Worm (Caenorhabditis elegans) whole organism, late embryonic: Measurements from ENCODE around the gene F35H10.5.

Source experiments
- C08G9.2 ChIP-seq: sonication (generic microtip); optimal IDR thresholded peaks from 2 replicates; lab custom pipeline; 2016; ENCODE audit warnings: mild to moderate bottlenecking, missing genetic modification characterization, moderate library complexity, missing compliant biosample characterization
- C38D4.7 ChIP-seq: fragments of 200-800 bp; sonication (Bioruptor generic); optimal IDR thresholded peaks from 2 replicates; lab custom pipeline; 2018; ENCODE audit warnings: mild to moderate bottlenecking, missing genetic modification characterization, moderate library complexity, missing compliant biosample characterization
- F13H6.1 ChIP-seq: sonication (generic microtip); optimal IDR thresholded peaks from 2 replicates; lab custom pipeline; 2016; ENCODE audit warnings: missing genetic modification characterization, missing compliant biosample characterization
- K02D7.2 ChIP-seq: sonication (generic microtip); optimal IDR thresholded peaks from 2 replicates; lab custom pipeline; 2017; ENCODE audit warnings: mild to moderate bottlenecking, missing genetic modification characterization, missing compliant biosample characterization
- T23F11.4 ChIP-seq: fragments of 200-800 bp; sonication (Bioruptor generic); optimal IDR thresholded peaks from 2 replicates; lab custom pipeline; 2018; ENCODE audit warnings: mild to moderate bottlenecking, missing genetic modification characterization, missing compliant biosample characterization
- ahr-1 ChIP-seq: sonication (generic microtip); optimal IDR thresholded peaks from 2 replicates; lab custom pipeline; 2016; ENCODE audit warnings: missing genetic modification characterization, missing compliant biosample characterization
- ama-1 ChIP-seq: fragments of 150-350 bp; optimal IDR thresholded peaks from 2 replicates; lab custom pipeline; 2014
- ceh-14 ChIP-seq: sonication (generic microtip); optimal IDR thresholded peaks from 2 replicates; lab custom pipeline; 2016; ENCODE audit warnings: missing genotype, missing genetic modification characterization, missing compliant biosample characterization
- ceh-2 ChIP-seq: sonication (generic microtip); optimal IDR thresholded peaks from 2 replicates; lab custom pipeline; 2016; ENCODE audit warnings: missing genotype, missing genetic modification characterization, missing compliant biosample characterization
- ceh-22 ChIP-seq: sonication (generic microtip); optimal IDR thresholded peaks from 2 replicates; lab custom pipeline; 2017; ENCODE audit warnings: missing biosample characterization, missing genetic modification characterization
- ceh-24 ChIP-seq: sonication (generic microtip); optimal IDR thresholded peaks from 2 replicates; lab custom pipeline; 2016; ENCODE audit warnings: mild to moderate bottlenecking, missing genetic modification characterization, missing compliant biosample characterization
- ceh-30 ChIP-seq: fragments of 150-350 bp; optimal IDR thresholded peaks from 2 replicates; lab custom pipeline; 2014; ENCODE audit warnings: missing biosample characterization, missing genetic modification characterization
- ceh-31 ChIP-seq: sonication (generic microtip); optimal IDR thresholded peaks from 2 replicates; lab custom pipeline; 2016; ENCODE audit warnings: missing genetic modification characterization, missing compliant biosample characterization
- ceh-34 ChIP-seq: sonication (generic microtip); optimal IDR thresholded peaks from 2 replicates; lab custom pipeline; 2016; ENCODE audit warnings: mild to moderate bottlenecking, missing genetic modification characterization, missing compliant biosample characterization
- ceh-45 ChIP-seq: fragments of 200-800 bp; sonication (Bioruptor generic); IDR thresholded peaks from 2 replicates; pipeline ENCODE4 v1.3.6; 2022; ENCODE audit warnings: missing genetic modification reagents, missing genetic modification characterization, missing compliant biosample characterization
- ceh-48 ChIP-seq: sonication (generic microtip); optimal IDR thresholded peaks from 2 replicates; lab custom pipeline; 2016; ENCODE audit warnings: missing genetic modification characterization, inconsistent platforms, missing compliant biosample characterization
- che-1 ChIP-seq: sonication (generic microtip); optimal IDR thresholded peaks from 2 replicates; lab custom pipeline; 2016; ENCODE audit warnings: mild to moderate bottlenecking, missing genetic modification characterization, missing compliant biosample characterization
- dmd-4 ChIP-seq: sonication (generic microtip); optimal IDR thresholded peaks from 2 replicates; lab custom pipeline; 2016; ENCODE audit warnings: borderline replicate concordance, missing genetic modification characterization, missing compliant biosample characterization
- elt-2 ChIP-seq: sonication (generic microtip); optimal IDR thresholded peaks from 2 replicates; lab custom pipeline; 2016; ENCODE audit warnings: missing genetic modification reagents, missing genetic modification characterization, missing compliant biosample characterization
- fax-1 ChIP-seq: sonication (generic microtip); optimal IDR thresholded peaks from 2 replicates; lab custom pipeline; 2016; ENCODE audit warnings: missing genotype, missing genetic modification characterization, missing compliant biosample characterization
- fkh-10 ChIP-seq: fragments of 150-350 bp; optimal IDR thresholded peaks from 2 replicates; lab custom pipeline; 2014; ENCODE audit warnings: missing biosample characterization, missing genetic modification reagents, missing genetic modification characterization
- fkh-6 ChIP-seq: sonication (generic microtip); optimal IDR thresholded peaks from 2 replicates; lab custom pipeline; 2016; ENCODE audit warnings: missing genetic modification characterization, missing compliant biosample characterization
- gmeb-2 ChIP-seq: sonication (generic microtip); optimal IDR thresholded peaks from 2 replicates; lab custom pipeline; 2016; ENCODE audit warnings: missing genetic modification characterization, inconsistent platforms, missing compliant biosample characterization
- hlh-13 ChIP-seq: fragments of 200-800 bp; sonication (Bioruptor generic); optimal IDR thresholded peaks from 2 replicates; lab custom pipeline; 2018; ENCODE audit warnings: mild to moderate bottlenecking, missing genetic modification characterization, missing compliant biosample characterization
- hlh-15 ChIP-seq: sonication (generic microtip); optimal IDR thresholded peaks from 2 replicates; lab custom pipeline; 2016; ENCODE audit warnings: missing genetic modification characterization, missing compliant biosample characterization
- hlh-30 ChIP-seq: sonication (generic microtip); optimal IDR thresholded peaks from 2 replicates; lab custom pipeline; 2017; ENCODE audit warnings: antibody characterized with exemption, missing genetic modification characterization, missing compliant biosample characterization; ENCODE audit not compliant: insufficient read depth
- hlh-8 ChIP-seq: sonication (generic microtip); optimal IDR thresholded peaks from 2 replicates; lab custom pipeline; 2016; ENCODE audit warnings: missing genotype, missing genetic modification characterization, missing compliant biosample characterization
- lim-6 ChIP-seq: sonication (generic microtip); optimal IDR thresholded peaks from 2 replicates; lab custom pipeline; 2016; ENCODE audit warnings: missing genetic modification characterization, missing compliant biosample characterization
- madf-2 ChIP-seq: sonication (generic microtip); optimal IDR thresholded peaks from 2 replicates; lab custom pipeline; 2017; ENCODE audit warnings: missing genetic modification characterization, missing compliant biosample characterization
- nfya-1 ChIP-seq: sonication (generic microtip); optimal IDR thresholded peaks from 2 replicates; lab custom pipeline; 2017; ENCODE audit warnings: missing genetic modification characterization, mild to moderate bottlenecking, missing compliant biosample characterization, antibody characterized with exemption, moderate library complexity
- nhr-11 ChIP-seq: fragments of 150-350 bp; optimal IDR thresholded peaks from 2 replicates; lab custom pipeline; 2014; ENCODE audit warnings: missing biosample characterization, missing genetic modification characterization
- odd-2 ChIP-seq: sonication (generic microtip); optimal IDR thresholded peaks from 2 replicates; lab custom pipeline; 2017; ENCODE audit warnings: antibody characterized with exemption, mild to moderate bottlenecking, missing genetic modification characterization, missing compliant biosample characterization
- pag-3 ChIP-seq: sonication (generic microtip); optimal IDR thresholded peaks from 2 replicates; lab custom pipeline; 2016; ENCODE audit warnings: missing compliant biosample characterization, missing genetic modification characterization, borderline replicate concordance
- pat-9 ChIP-seq: fragments of 200-800 bp; sonication (Bioruptor generic); optimal IDR thresholded peaks from 2 replicates; lab custom pipeline; 2018; ENCODE audit warnings: mild to moderate bottlenecking, missing genetic modification characterization, moderate library complexity, missing compliant biosample characterization
- pax-1 ChIP-seq: fragments of 150-350 bp; optimal IDR thresholded peaks from 2 replicates; lab custom pipeline; 2014; ENCODE audit warnings: missing biosample characterization, missing genetic modification characterization
- pha-2 ChIP-seq: sonication (generic microtip); optimal IDR thresholded peaks from 2 replicates; lab custom pipeline; 2017; ENCODE audit warnings: mild to moderate bottlenecking, missing genetic modification characterization, missing compliant biosample characterization
- ref-2 ChIP-seq: sonication (generic microtip); optimal IDR thresholded peaks from 2 replicates; lab custom pipeline; 2016; ENCODE audit warnings: missing genetic modification characterization, missing compliant biosample characterization
- rnt-1 ChIP-seq: sonication (generic microtip); optimal IDR thresholded peaks from 2 replicates; lab custom pipeline; 2016; ENCODE audit warnings: missing genetic modification characterization, missing compliant biosample characterization
- sdc-2 ChIP-seq: sonication (generic microtip); optimal IDR thresholded peaks from 2 replicates; lab custom pipeline; 2016; ENCODE audit warnings: missing genotype, missing genetic modification characterization, missing compliant biosample characterization
- sox-2 ChIP-seq: fragments of 200-800 bp; sonication (Bioruptor generic); IDR thresholded peaks from 2 replicates; pipeline ENCODE4 v1.3.6; 2022; ENCODE audit warnings: missing genetic modification reagents, missing genetic modification characterization, missing compliant biosample characterization
- sox-4 ChIP-seq: sonication (generic microtip); optimal IDR thresholded peaks from 2 replicates; lab custom pipeline; 2017; ENCODE audit warnings: mild to moderate bottlenecking, missing genetic modification characterization, inconsistent platforms, missing compliant biosample characterization
- ttx-3 ChIP-seq: sonication (generic microtip); optimal IDR thresholded peaks from 2 replicates; lab custom pipeline; 2016; ENCODE audit warnings: missing genetic modification reagents, missing genetic modification characterization, missing compliant biosample characterization
- unc-3 ChIP-seq, 2 experiments: fragments of 200-800 bp in 1 of 2; sonication (Bioruptor generic) in 1 of 2; sonication (generic microtip) in 1 of 2; conservative IDR thresholded peaks in 1 of 2; optimal IDR thresholded peaks in 1 of 2; 2 replicates each; pipeline versions ENCODE4 v1.3.6 to Lab custom; 2016 to 2022; ENCODE audit warnings: missing compliant biosample characterization in 2 of 2, missing genetic modification characterization in 2 of 2, missing genetic modification reagents in 1 of 2
- unc-42 ChIP-seq: sonication (generic microtip); optimal IDR thresholded peaks from 2 replicates; lab custom pipeline; 2016; ENCODE audit warnings: missing genotype, missing genetic modification characterization, missing compliant biosample characterization
- unc-55 ChIP-seq: sonication (generic microtip); optimal IDR thresholded peaks from 2 replicates; lab custom pipeline; 2017; ENCODE audit warnings: missing biosample characterization, missing genetic modification reagents, missing genetic modification characterization
- unc-86 ChIP-seq: sonication (generic microtip); optimal IDR thresholded peaks from 2 replicates; lab custom pipeline; 2016; ENCODE audit warnings: missing genetic modification characterization, missing compliant biosample characterization
- ztf-16 ChIP-seq: sonication (generic microtip); optimal IDR thresholded peaks from 2 replicates; lab custom pipeline; 2017; ENCODE audit warnings: missing genetic modification characterization, missing compliant biosample characterization

Gene F35H10.5

DNA sequence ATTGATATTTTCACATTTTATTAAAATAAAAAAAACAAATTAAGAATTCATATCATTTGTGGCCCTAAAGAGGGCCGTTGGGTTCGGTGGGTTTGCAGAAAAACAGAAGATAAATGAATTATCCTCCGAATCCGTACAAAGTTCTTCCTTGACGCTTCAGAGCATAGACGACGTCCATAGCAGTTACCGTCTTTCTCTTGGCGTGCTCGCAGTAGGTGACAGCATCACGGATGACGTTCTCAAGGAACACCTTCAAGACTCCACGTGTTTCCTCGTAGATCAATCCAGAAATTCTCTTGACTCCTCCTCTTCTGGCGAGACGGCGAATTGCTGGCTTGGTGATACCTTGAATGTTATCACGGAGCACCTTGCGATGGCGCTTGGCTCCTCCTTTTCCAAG lies 33.0 kb downstream of the F35H10.5 start:
- TF ChIP-seq unc-86 (tag; lab: Kevin White, UChicago) (no peak), ama-1 (lab: Kevin White, UChicago) (peak; percentile 35)

DNA sequence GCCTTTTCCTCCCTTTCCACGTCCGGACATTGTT lies 33.2 kb downstream of the F35H10.5 start, which contains the start of gene his-31:
TSS of gene his-31 (minus strand) at position 30 of the 34 bp plus-strand sequence.
- TF ChIP-seq ttx-3 (tag; lab: Kevin White, UChicago) (no peak), ceh-31 (tag; lab: Kevin White, UChicago) (no peak), hlh-8 (tag; lab: Kevin White, UChicago) (no peak), hlh-15 (tag; lab: Kevin White, UChicago) (no peak), fax-1 (tag; lab: Kevin White, UChicago) (no peak), unc-55 (GFP tag; lab: Kevin White, UChicago) (no peak), fkh-10 (GFP tag; lab: Kevin White, UChicago) (no peak), unc-42 (tag; lab: Kevin White, UChicago) (no peak), sox-2 (no peak)
- TF ChIP-seq, all 69 proteins: peak for 0

DNA sequence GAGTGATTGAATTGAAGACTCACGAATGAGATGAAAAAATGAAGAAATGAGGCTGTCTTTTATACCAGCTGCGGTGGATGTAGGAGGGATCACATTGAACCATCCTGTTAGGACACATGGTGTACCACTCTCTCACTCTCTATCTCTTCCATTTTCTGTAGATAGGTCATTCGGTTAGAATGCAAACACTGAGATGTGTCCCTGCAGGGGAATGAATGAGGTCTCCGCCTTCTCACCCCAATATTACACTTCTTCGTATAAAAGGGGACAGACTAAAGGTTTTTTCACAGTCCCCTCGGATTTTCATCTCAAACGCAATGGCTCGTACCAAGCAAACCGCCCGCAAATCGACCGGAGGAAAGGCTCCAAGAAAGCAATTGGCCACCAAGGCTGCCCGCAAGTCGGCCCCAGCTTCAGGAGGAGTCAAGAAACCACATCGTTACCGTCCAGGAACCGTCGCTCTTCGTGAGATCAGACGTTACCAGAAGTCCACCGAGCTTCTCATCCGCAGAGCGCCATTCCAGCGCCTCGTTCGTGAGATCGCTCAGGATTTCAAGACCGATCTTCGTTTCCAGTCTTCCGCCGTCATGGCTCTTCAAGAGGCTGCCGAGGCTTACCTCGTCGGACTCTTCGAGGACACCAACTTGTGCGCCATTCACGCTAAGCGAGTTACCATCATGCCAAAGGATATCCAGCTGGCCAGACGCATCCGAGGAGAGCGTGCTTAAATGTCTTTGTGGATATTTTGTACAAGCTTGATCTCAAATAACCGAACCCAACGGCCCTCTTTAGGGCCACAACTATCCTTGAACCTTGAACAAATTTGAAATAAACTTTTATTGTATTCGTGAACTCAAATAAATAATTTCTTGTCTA lies 33.7 kb downstream of the F35H10.5 start, which contains the start of gene his-32:
TSS of gene his-32 (plus strand) at position 318 of the 876 bp plus-strand sequence.
- TF ChIP-seq unc-3 (GFP tag; conservative IDR thresholded peaks at IDR 0.05; lab: Robert Waterston, UW) (no peak), unc-3 (tag; optimal IDR thresholded peaks at IDR 0.05; lab: Kevin White, UChicago) (no peak), ceh-34 (tag; lab: Kevin White, UChicago) (peak; percentile 85), ref-2 (tag; lab: Kevin White, UChicago) (peak; percentile 90), hlh-13 (GFP tag; lab: Kevin White, UChicago) (no peak), ceh-22 (no peak), sdc-2 (tag; lab: Kevin White, UChicago) (peak; percentile 56), ceh-24 (tag; lab: Kevin White, UChicago) (no peak), gmeb-2 (tag; lab: Kevin White, UChicago) (peak; percentile 3), ahr-1 (tag; lab: Kevin White, UChicago) (no peak), nhr-11 (tag; lab: Kevin White, UChicago) (no peak), che-1 (tag; lab: Kevin White, UChicago) (no peak), dmd-4 (tag; lab: Kevin White, UChicago) (no peak), odd-2 (tag; lab: Kevin White, UChicago) (no peak), nfya-1 (tag; lab: Kevin White, UChicago) (peak; percentile 75), hlh-15 (tag; lab: Kevin White, UChicago) (no peak), ceh-30 (no peak), T23F11.4 (GFP tag; lab: Kevin White, UChicago) (no peak), F13H6.1 (no peak), pag-3 (no peak), ceh-2 (tag; lab: Kevin White, UChicago) (peak; percentile 52), unc-55 (GFP tag; lab: Kevin White, UChicago) (peak; percentile 19), sox-2 (peak; percentile 83), ceh-45 (no peak), C38D4.7 (no peak), K02D7.2 (tag; lab: Kevin White, UChicago) (no peak), pat-9 (tag; lab: Kevin White, UChicago) (peak; percentile 41), unc-42 (tag; lab: Kevin White, UChicago) (no peak), pax-1 (tag; lab: Kevin White, UChicago) (peak; percentile 85), fkh-6 (peak; percentile 26), rnt-1 (peak; percentile 34), madf-2 (tag; lab: Kevin White, UChicago) (no peak), ttx-3 (tag; lab: Kevin White, UChicago) (no peak), fax-1 (tag; lab: Kevin White, UChicago) (no peak), ceh-48 (tag; lab: Kevin White, UChicago) (no peak), lim-6 (tag; lab: Kevin White, UChicago) (no peak), ztf-16 (tag; lab: Kevin White, UChicago) (peak; percentile 66), ceh-14 (tag; lab: Kevin White, UChicago) (no peak), hlh-30 (tag; lab: Kevin White, UChicago) (peak; percentile 83), sox-4 (tag; lab: Kevin White, UChicago) (no peak), elt-2 (tag; lab: Kevin White, UChicago) (peak; percentile 43), C08G9.2 (tag; lab: Kevin White, UChicago) (peak; percentile 24), hlh-8 (tag; lab: Kevin White, UChicago) (no peak), pha-2 (tag; lab: Kevin White, UChicago) (peak; percentile 35)
